Worm (Caenorhabditis elegans) whole organism, mixed stage, embryonic: ENCODE results near the gene C14E2.3.

Experiments
- elt-3 ChIP-seq: fragments of 150-350 bp; optimal IDR thresholded peaks from 2 replicates; lab custom pipeline; 2014; ENCODE audit warnings: missing biosample characterization, missing genetic modification characterization
- nhr-237 ChIP-seq: fragments of 150-350 bp; optimal IDR thresholded peaks from 2 replicates; lab custom pipeline; 2014; ENCODE audit warnings: missing biosample characterization, missing genetic modification characterization
- nhr-28 ChIP-seq: fragments of 150-350 bp; optimal IDR thresholded peaks from 2 replicates; lab custom pipeline; 2014; ENCODE audit warnings: missing biosample characterization, missing genetic modification characterization
- pha-4 ChIP-seq: fragments of 150-350 bp; optimal IDR thresholded peaks from 2 replicates; lab custom pipeline; 2018; ENCODE audit warnings: missing biosample characterization, missing genetic modification reagents, missing genetic modification characterization
- snpc-4 ChIP-seq: fragments of 150-350 bp; optimal IDR thresholded peaks from 2 replicates; lab custom pipeline; 2014; ENCODE audit warnings: missing biosample characterization, missing genetic modification characterization
- sptf-1 ChIP-seq: sonication (generic microtip); optimal IDR thresholded peaks from 2 replicates; lab custom pipeline; 2017; ENCODE audit warnings: mild to moderate bottlenecking, missing genetic modification characterization, moderate library complexity, missing compliant biosample characterization
- unc-62 ChIP-seq: fragments of 150-350 bp; optimal IDR thresholded peaks from 2 replicates; lab custom pipeline; 2014; ENCODE audit warnings: missing biosample characterization, missing genetic modification reagents, missing genetic modification characterization

DNA sequence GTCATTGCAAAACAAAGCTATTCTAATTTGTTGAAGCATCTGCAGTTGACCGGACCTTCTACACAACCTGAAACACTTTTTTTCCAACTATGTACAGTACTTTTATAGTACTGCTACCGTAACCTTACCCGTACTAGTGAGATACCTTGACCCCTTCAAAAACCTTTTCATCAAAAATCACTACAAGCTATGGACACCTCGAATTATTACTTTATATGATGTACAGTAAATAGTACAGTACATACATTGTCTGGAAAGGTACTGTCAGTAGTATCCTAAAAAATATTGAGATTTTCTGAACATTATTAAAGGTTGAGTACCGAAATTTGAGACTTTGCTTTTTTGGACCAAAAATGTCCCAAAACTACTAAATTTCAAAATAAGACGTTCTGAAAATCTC is 25.6 kb downstream of the C14E2.3 start:
- TF ChIP-seq nhr-28 (no peak), nhr-237 (tag; lab: Kevin White, UChicago) (no peak), snpc-4 (tag; lab: Kevin White, UChicago) (no peak), unc-62 (GFP tag; lab: Kevin White, UChicago) (no peak), sptf-1 (no peak), elt-3 (tag; lab: Kevin White, UChicago) (no peak), pha-4 (tag; lab: Kevin White, UChicago) (no peak)
